Worm (Caenorhabditis elegans) whole organism, L4 larva: Measurements from ENCODE around the gene CC8.3.

Experiments
- D1046.2 ChIP-seq: fragments of 200-800 bp; sonication (Bioruptor generic); IDR thresholded peaks from 2 replicates; pipeline ENCODE4 v1.3.6; 2022; ENCODE audit warnings: missing genetic modification characterization, missing compliant biosample characterization
- F10B5.3 ChIP-seq: sonication (generic microtip); optimal IDR thresholded peaks from 2 replicates; lab custom pipeline; 2016; ENCODE audit warnings: mild to moderate bottlenecking, missing genetic modification characterization, missing compliant biosample characterization
- R02D3.7 ChIP-seq: fragments of 150-350 bp; sonication (generic microtip); optimal IDR thresholded peaks from 3 replicates; lab custom pipeline; 2014; ENCODE audit warnings: missing biosample characterization, missing genetic modification characterization
- aha-1 ChIP-seq: fragments of 150-350 bp; peaks from one replicate; lab custom pipeline; 2014; ENCODE audit warnings: missing biosample characterization, missing genetic modification characterization
- ceh-32 ChIP-seq: sonication (generic microtip); optimal IDR thresholded peaks from 2 replicates; lab custom pipeline; 2016; ENCODE audit warnings: mild to moderate bottlenecking, missing genetic modification characterization, missing compliant biosample characterization; ENCODE audit not compliant: poor library complexity
- ces-1 ChIP-seq: fragments of 150-350 bp; sonication (generic microtip); optimal IDR thresholded peaks from 4 replicates; lab custom pipeline; 2014; ENCODE audit warnings: missing biosample characterization, missing genetic modification reagents, missing genetic modification characterization
- daf-12 ChIP-seq: fragments of 150-350 bp; optimal IDR thresholded peaks from 2 replicates; lab custom pipeline; 2014; ENCODE audit warnings: missing biosample characterization, missing genetic modification reagents, missing genetic modification characterization
- daf-16 ChIP-seq, 3 experiments: sonication (generic microtip); optimal IDR thresholded peaks; 2 replicates each; lab custom pipeline; 2016 to 2017; ENCODE audit warnings: missing genetic modification characterization in 3 of 3, missing genetic modification reagents in 3 of 3, mild to moderate bottlenecking in 2 of 3, missing compliant biosample characterization in 2 of 3, missing biosample characterization in 1 of 3, moderate library complexity in 1 of 3
- dpl-1 ChIP-seq: fragments of 150-350 bp; optimal IDR thresholded peaks from 2 replicates; lab custom pipeline; 2014; ENCODE audit warnings: missing biosample characterization, missing genetic modification reagents, missing genetic modification characterization
- duxl-1 ChIP-seq: sonication (generic microtip); optimal IDR thresholded peaks from 2 replicates; lab custom pipeline; 2016; ENCODE audit warnings: mild to moderate bottlenecking, missing genetic modification characterization, moderate library complexity, missing compliant biosample characterization; ENCODE audit not compliant: poor library complexity
- dve-1 ChIP-seq: sonication (generic microtip); optimal IDR thresholded peaks from 2 replicates; lab custom pipeline; 2017; ENCODE audit warnings: antibody characterized with exemption, mild to moderate bottlenecking, missing genetic modification characterization, missing compliant biosample characterization; ENCODE audit not compliant: insufficient read depth
- egl-27 ChIP-seq: sonication (generic microtip); optimal IDR thresholded peaks from 3 replicates; lab custom pipeline; 2017; ENCODE audit warnings: missing biosample characterization, missing genetic modification reagents, missing genetic modification characterization
- fos-1 ChIP-seq: fragments of 150-350 bp; optimal IDR thresholded peaks from 2 replicates; lab custom pipeline; 2014; ENCODE audit warnings: missing biosample characterization, missing genetic modification characterization
- hif-1 ChIP-seq, 2 experiments: sonication (generic microtip); optimal IDR thresholded peaks; 2 replicates each; lab custom pipeline; 2016 to 2017; ENCODE audit warnings: missing compliant biosample characterization in 2 of 2, missing genetic modification characterization in 2 of 2, missing genetic modification reagents in 2 of 2, missing genotype in 2 of 2, mild to moderate bottlenecking in 1 of 2
- lim-7 ChIP-seq: fragments of 200-800 bp; sonication (Bioruptor generic); IDR thresholded peaks from 2 replicates; pipeline ENCODE4 v1.3.6; 2022; ENCODE audit warnings: missing genetic modification characterization, missing compliant biosample characterization
- lin-29 ChIP-seq: fragments of 200-800 bp; sonication (Bioruptor generic); IDR thresholded peaks from 2 replicates; pipeline ENCODE4 v1.3.6; 2022; ENCODE audit warnings: missing genetic modification reagents, missing genetic modification characterization, missing compliant biosample characterization
- lin-39 ChIP-seq: fragments of 150-350 bp; optimal IDR thresholded peaks from 2 replicates; lab custom pipeline; 2014; ENCODE audit warnings: missing biosample characterization, missing genetic modification reagents, missing genetic modification characterization
- lsy-2 ChIP-seq, 2 experiments: fragments of 150-350 bp in 1 of 2; sonication (generic microtip) in 1 of 2; optimal IDR thresholded peaks; 2 replicates each; lab custom pipeline; 2014 to 2017; ENCODE audit warnings: missing biosample characterization in 2 of 2, missing genetic modification characterization in 2 of 2
- madf-5 ChIP-seq, 2 experiments: fragments of 200-800 bp; sonication (Bioruptor generic); IDR thresholded peaks; 2 replicates each; pipeline ENCODE4 v1.3.6; 2022; ENCODE audit warnings: missing compliant biosample characterization in 2 of 2, missing genetic modification characterization in 2 of 2
- mdl-1 ChIP-seq, 2 experiments: fragments of 150-350 bp in 1 of 2; sonication (generic microtip) in 1 of 2; optimal IDR thresholded peaks; 2 replicates each; lab custom pipeline; 2014 to 2017; ENCODE audit warnings: missing biosample characterization in 2 of 2, missing genetic modification characterization in 2 of 2
- mxl-2 ChIP-seq: fragments of 200-800 bp; sonication (Bioruptor generic); conservative IDR thresholded peaks from 2 replicates; pipeline ENCODE4 v1.3.6; 2022; ENCODE audit warnings: missing genetic modification reagents, missing genetic modification characterization, missing compliant biosample characterization
- mxl-3 ChIP-seq: fragments of 200-800 bp; sonication (Bioruptor generic); optimal IDR thresholded peaks from 2 replicates; lab custom pipeline; 2018; ENCODE audit warnings: mild to moderate bottlenecking, missing genetic modification characterization, missing compliant biosample characterization
- nhr-11 ChIP-seq: fragments of 150-350 bp; optimal IDR thresholded peaks from 2 replicates; lab custom pipeline; 2014; ENCODE audit warnings: missing biosample characterization, missing genetic modification characterization
- nhr-28 ChIP-seq: fragments of 150-350 bp; optimal IDR thresholded peaks from 2 replicates; lab custom pipeline; 2014; ENCODE audit warnings: missing biosample characterization, missing genetic modification characterization
- nhr-42 ChIP-seq: fragments of 200-800 bp; sonication (Bioruptor generic); IDR thresholded peaks from 2 replicates; pipeline ENCODE4 v1.3.6; 2022; ENCODE audit warnings: missing genetic modification characterization, missing compliant biosample characterization
- php-3 ChIP-seq: fragments of 200-800 bp; sonication (Bioruptor generic); IDR thresholded peaks from 2 replicates; pipeline ENCODE4 v1.3.6; 2022; ENCODE audit warnings: missing genetic modification reagents, missing genetic modification characterization, missing compliant biosample characterization
- pqm-1 ChIP-seq: sonication (generic microtip); optimal IDR thresholded peaks from 2 replicates; lab custom pipeline; 2017; ENCODE audit warnings: missing biosample characterization, missing genetic modification characterization
- rbr-2 ChIP-seq: sonication (generic microtip); optimal IDR thresholded peaks from 2 replicates; lab custom pipeline; 2016; ENCODE audit warnings: missing genotype, missing genetic modification characterization, missing compliant biosample characterization
- set-16 ChIP-seq: fragments of 200-800 bp; sonication (Bioruptor generic); IDR thresholded peaks from 2 replicates; pipeline ENCODE4 v1.3.6; 2022; ENCODE audit warnings: missing genetic modification reagents, missing genetic modification characterization, missing compliant biosample characterization
- skn-1 ChIP-seq: fragments of 150-350 bp; optimal IDR thresholded peaks from 2 replicates; lab custom pipeline; 2014; ENCODE audit warnings: missing biosample characterization, missing genetic modification characterization
- snpc-4 ChIP-seq: fragments of 150-350 bp; optimal IDR thresholded peaks from 2 replicates; lab custom pipeline; 2014; ENCODE audit warnings: missing biosample characterization, missing genetic modification characterization
- zip-11 ChIP-seq: fragments of 200-800 bp; sonication (Bioruptor generic); IDR thresholded peaks from 2 replicates; pipeline ENCODE4 v1.3.6; 2022; ENCODE audit warnings: missing genetic modification characterization, missing compliant biosample characterization

CC8.3 gene

DNA sequence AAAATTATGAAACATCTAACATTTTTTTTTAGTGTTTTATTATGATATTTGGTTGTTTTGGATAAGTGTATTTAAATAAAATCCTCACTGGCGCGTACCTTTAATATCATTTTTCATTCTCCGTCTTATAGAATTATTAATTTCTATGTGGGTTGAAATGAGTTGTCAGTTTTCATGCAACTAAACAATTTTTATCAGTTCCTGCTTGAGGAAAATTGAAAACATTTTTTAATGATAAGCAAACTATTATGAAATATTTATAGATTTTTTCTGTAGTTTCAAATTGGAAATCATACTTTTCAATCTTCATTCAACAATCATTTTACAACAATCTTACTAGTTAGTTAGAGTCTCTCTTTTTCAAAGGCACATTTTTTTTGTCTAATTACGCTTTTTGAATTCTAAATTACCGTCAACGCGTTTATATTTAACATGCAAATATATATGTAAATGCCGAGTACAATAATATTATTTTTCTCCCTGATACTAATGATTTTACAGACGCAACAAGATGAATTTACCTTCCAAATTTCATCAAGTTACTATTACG is 35.7 kb downstream of the CC8.3 start, which contains the start of the genes Y37E11B.10 and kgb-2:
Gene Y37E11B.10 (minus strand): TSS at position 182 of the 550 bp plus-strand sequence.
Gene kgb-2 (plus strand): TSS at position 500 of the 550 bp plus-strand sequence.
- TF ChIP-seq duxl-1 = no peak
- TF ChIP-seq dve-1 (tag; lab: Kevin White, UChicago) = peak; percentile 8
- no peak for TF ChIP-seq ceh-32 (tag; lab: Kevin White, UChicago)
- TF ChIP-seq zip-11 (GFP tag; lab: Robert Waterston, UW) = no peak
- TF ChIP-seq pqm-1 (tag; lab: Kevin White, UChicago) = peak; percentile 39
- TF ChIP-seq F10B5.3 (tag; lab: Kevin White, UChicago) = no peak
- no peak for TF ChIP-seq dpl-1 (GFP tag; lab: Kevin White, UChicago)
- no peak for TF ChIP-seq egl-27
- peak; percentile 67 for TF ChIP-seq nhr-28
- TF ChIP-seq madf-5 (GFP tag; IDR thresholded peaks at IDR 0.05; lab: Robert Waterston, UW) = no peak
- TF ChIP-seq nhr-42 = no peak
- TF ChIP-seq skn-1 (tag; lab: Kevin White, UChicago) = no peak
- TF ChIP-seq php-3 (GFP tag; lab: Robert Waterston, UW) = no peak
- no peak for TF ChIP-seq daf-12
- TF ChIP-seq ces-1 (GFP tag; lab: Kevin White, UChicago) = no peak
- no peak for TF ChIP-seq daf-16 (GFP tag; optimal IDR thresholded peaks at IDR 0.05; lab: Kevin White, UChicago)
- TF ChIP-seq daf-16 (tag; optimal IDR thresholded peaks at IDR 0.05; lab: Kevin White, UChicago) = peak; percentile 71
- TF ChIP-seq mxl-2 (GFP tag; lab: Robert Waterston, UW) = no peak
- TF ChIP-seq, all 104 proteins: peak for 4

DNA sequence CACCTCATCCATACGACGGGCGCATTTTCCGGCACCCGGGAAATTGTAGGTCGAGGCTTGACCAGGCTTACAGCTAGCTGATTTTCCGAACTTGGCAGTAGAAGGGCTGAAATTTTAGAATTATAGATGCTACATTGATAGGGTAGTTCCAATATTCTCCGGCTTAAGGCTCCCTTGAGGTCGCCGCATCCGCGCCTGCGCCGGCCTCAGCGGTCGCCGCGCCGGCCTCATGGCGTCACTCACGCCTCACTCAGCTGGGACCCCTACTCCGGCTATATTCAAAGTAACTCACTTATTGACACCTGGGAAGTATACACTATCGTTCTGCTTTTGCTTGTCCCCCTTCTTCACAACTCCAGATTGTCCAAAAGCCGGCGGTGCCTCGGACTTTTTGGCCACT is 38.0 kb downstream of the CC8.3 start:
- no peak for TF ChIP-seq nhr-28
- no peak for TF ChIP-seq lin-39 (tag; lab: Kevin White, UChicago)
- TF ChIP-seq mdl-1 (tag; optimal IDR thresholded peaks at IDR 0.05; lab: Kevin White, UChicago) = no peak
- TF ChIP-seq hif-1 (tag; optimal IDR thresholded peaks at IDR 0.05; lab: Kevin White, UChicago) = no peak
- no peak for TF ChIP-seq D1046.2 (GFP tag; lab: Robert Waterston, UW)
- TF ChIP-seq mxl-3 (GFP tag; lab: Kevin White, UChicago) = no peak
- no peak for TF ChIP-seq zip-11 (GFP tag; lab: Robert Waterston, UW)
- no peak for TF ChIP-seq daf-16 (GFP tag; optimal IDR thresholded peaks at IDR 0.05; lab: Kevin White, UChicago)
- TF ChIP-seq daf-16 (tag; optimal IDR thresholded peaks at IDR 0.05; lab: Kevin White, UChicago) = no peak
- no peak for TF ChIP-seq nhr-11 (tag; lab: Kevin White, UChicago)
- no peak for TF ChIP-seq egl-27
- peak; percentile 89 for TF ChIP-seq set-16 (GFP tag; lab: Robert Waterston, UW)
- TF ChIP-seq snpc-4 = no peak
- no peak for TF ChIP-seq madf-5 (GFP tag; IDR thresholded peaks at IDR 0.05; lab: Robert Waterston, UW)
- TF ChIP-seq fos-1 (tag; lab: Kevin White, UChicago) = no peak
- TF ChIP-seq rbr-2 (tag; lab: Kevin White, UChicago) = no peak
- no peak for TF ChIP-seq R02D3.7 (tag; lab: Kevin White, UChicago)
- TF ChIP-seq lim-7 = 0 out of 2 replicates have a peak, but pooled peaks have one; percentile 56

DNA sequence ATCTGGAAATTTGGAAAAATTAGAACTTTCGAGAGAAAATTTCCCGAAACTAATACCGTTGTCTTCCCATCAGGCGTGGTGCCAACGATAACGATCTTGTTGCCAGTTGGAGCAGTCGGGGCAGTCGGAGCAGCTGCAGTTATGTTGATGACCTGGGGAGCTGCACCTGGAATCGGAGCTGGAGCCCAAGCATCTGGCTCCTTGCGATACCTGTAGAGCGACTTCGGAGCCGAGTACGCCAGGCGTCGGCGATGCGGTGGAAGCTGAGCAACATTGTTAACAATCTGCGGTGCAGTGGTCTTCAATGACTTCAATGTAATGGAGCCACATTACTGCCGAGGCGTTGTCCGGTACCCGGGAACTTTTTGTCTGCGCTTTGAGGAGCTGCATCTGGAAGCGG is 40.2 kb downstream of the CC8.3 start:
- peak; percentile 87 for TF ChIP-seq aha-1 (tag; lab: Kevin White, UChicago)
- no peak for TF ChIP-seq lin-29 (GFP tag; lab: Robert Waterston, UW)
- TF ChIP-seq lim-7 = no peak
- peak; percentile 80 for TF ChIP-seq set-16 (GFP tag; lab: Robert Waterston, UW)

DNA sequence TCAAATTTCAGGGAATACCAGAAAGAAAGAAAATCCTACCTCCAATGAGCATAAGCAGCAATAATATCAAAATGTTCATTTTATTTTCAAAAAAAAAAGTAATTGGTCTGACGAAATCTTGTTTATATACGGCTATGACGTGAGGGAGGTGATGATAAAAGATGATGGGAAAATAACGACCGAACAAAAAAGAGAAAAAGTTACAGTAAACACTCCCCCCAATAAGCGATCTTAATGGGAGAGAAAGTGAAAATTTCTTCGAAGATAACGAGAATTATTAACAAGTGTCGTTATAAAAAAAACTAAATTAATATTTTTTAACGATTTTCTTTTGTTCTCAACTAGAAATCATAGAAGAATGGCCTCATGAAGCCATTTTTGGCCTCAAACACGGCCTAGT is 42.1 kb downstream of the CC8.3 start, which contains the start of gene Y37E11B.7:
Gene Y37E11B.7 (minus strand): TSS at position 207 of the 400 bp plus-strand sequence.
- TF ChIP-seq lsy-2 (tag; optimal IDR thresholded peaks at IDR 0.05; lab: Kevin White, UChicago) (peak in 1 of 2 experiments; percentile 41), ceh-32 (tag; lab: Kevin White, UChicago) (no peak)
